Worm (Caenorhabditis elegans) whole organism, L3 larva: Measurements from ENCODE around the gene nhr-168.
A peak's percentile ranks its signal among the peaks of the same experiment; 100 is the strongest.

Source experiments
- ZK546.5 ChIP-seq: sonication (generic microtip); optimal IDR thresholded peaks from 2 replicates; lab custom pipeline; 2017; ENCODE audit warnings: missing biosample characterization, missing genetic modification characterization
- ceh-16 ChIP-seq: sonication (generic microtip); optimal IDR thresholded peaks from 2 replicates; lab custom pipeline; 2017; ENCODE audit warnings: missing biosample characterization, missing genetic modification characterization
- ceh-9 ChIP-seq: sonication (generic microtip); optimal IDR thresholded peaks from 2 replicates; lab custom pipeline; 2018; ENCODE audit warnings: missing biosample characterization, missing genetic modification characterization
- daf-12 ChIP-seq: fragments of 150-350 bp; optimal IDR thresholded peaks from 2 replicates; lab custom pipeline; 2014; ENCODE audit warnings: missing biosample characterization, missing genetic modification reagents, missing genetic modification characterization
- elt-1 ChIP-seq: fragments of 150-350 bp; optimal IDR thresholded peaks from 2 replicates; lab custom pipeline; 2014; ENCODE audit warnings: missing biosample characterization, missing genetic modification characterization
- elt-2 ChIP-seq: sonication (generic microtip); optimal IDR thresholded peaks from 2 replicates; lab custom pipeline; 2016; ENCODE audit warnings: missing genetic modification reagents, mild to moderate bottlenecking, missing genetic modification characterization, missing compliant biosample characterization
- elt-3 ChIP-seq, 3 experiments: fragments of 150-350 bp in 1 of 3; sonication (generic microtip) in 2 of 3; optimal IDR thresholded peaks; 2 replicates in 2 of 3; 4 replicates in 1 of 3; lab custom pipeline; 2014 to 2017; ENCODE audit warnings: missing biosample characterization in 3 of 3, missing genetic modification characterization in 3 of 3
- eor-1 ChIP-seq, 2 experiments: fragments of 150-350 bp; optimal IDR thresholded peaks; 2 replicates each; lab custom pipeline; 2014 to 2018; ENCODE audit warnings: missing biosample characterization in 2 of 2, missing genetic modification characterization in 2 of 2
- fkh-2 ChIP-seq: fragments of 150-350 bp; optimal IDR thresholded peaks from 2 replicates; lab custom pipeline; 2014; ENCODE audit warnings: missing biosample characterization, missing genetic modification reagents, missing genetic modification characterization
- hmg-11 ChIP-seq: sonication (generic microtip); optimal IDR thresholded peaks from 2 replicates; lab custom pipeline; 2016; ENCODE audit warnings: missing genetic modification characterization, missing compliant biosample characterization
- lin-15B ChIP-seq: fragments of 150-350 bp; optimal IDR thresholded peaks from 2 replicates; lab custom pipeline; 2014; ENCODE audit warnings: missing biosample characterization, missing genetic modification characterization
- lin-39 ChIP-seq: fragments of 150-350 bp; optimal IDR thresholded peaks from 2 replicates; lab custom pipeline; 2018; ENCODE audit warnings: missing biosample characterization, missing genetic modification reagents, missing genetic modification characterization
- nhr-11 ChIP-seq: fragments of 150-350 bp; optimal IDR thresholded peaks from 2 replicates; lab custom pipeline; 2014; ENCODE audit warnings: missing biosample characterization, missing genetic modification characterization
- nhr-23 ChIP-seq: fragments of 150-350 bp; optimal IDR thresholded peaks from 2 replicates; lab custom pipeline; 2014; ENCODE audit warnings: missing biosample characterization, missing genetic modification reagents, missing genetic modification characterization
- nhr-237 ChIP-seq: fragments of 150-350 bp; optimal IDR thresholded peaks from 2 replicates; lab custom pipeline; 2014; ENCODE audit warnings: missing biosample characterization, missing genetic modification characterization
- nhr-25 ChIP-seq: sonication (generic microtip); optimal IDR thresholded peaks from 2 replicates; lab custom pipeline; 2017; ENCODE audit warnings: missing biosample characterization, missing genetic modification characterization
- nhr-43 ChIP-seq: sonication (generic microtip); optimal IDR thresholded peaks from 2 replicates; lab custom pipeline; 2016; ENCODE audit warnings: mild to moderate bottlenecking, missing genetic modification characterization, missing compliant biosample characterization; ENCODE audit not compliant: poor library complexity, severe bottlenecking
- nhr-76 ChIP-seq: fragments of 150-350 bp; sonication (generic microtip); optimal IDR thresholded peaks from 5 replicates; lab custom pipeline; 2014; ENCODE audit warnings: missing biosample characterization, missing genetic modification characterization
- nhr-77 ChIP-seq: fragments of 150-350 bp; optimal IDR thresholded peaks from 2 replicates; lab custom pipeline; 2014; ENCODE audit warnings: missing biosample characterization, missing genetic modification characterization
- pqm-1 ChIP-seq: fragments of 150-350 bp; optimal IDR thresholded peaks from 2 replicates; lab custom pipeline; 2017; ENCODE audit warnings: missing biosample characterization, missing genetic modification characterization, inconsistent platforms
- sea-2 ChIP-seq: fragments of 150-350 bp; sonication (generic microtip); optimal IDR thresholded peaks from 4 replicates; lab custom pipeline; 2014; ENCODE audit warnings: missing biosample characterization, missing genetic modification reagents, missing genetic modification characterization
- skn-1 ChIP-seq: fragments of 150-350 bp; optimal IDR thresholded peaks from 2 replicates; lab custom pipeline; 2014; ENCODE audit warnings: missing biosample characterization, missing genetic modification characterization
- snpc-4 ChIP-seq: fragments of 150-350 bp; optimal IDR thresholded peaks from 2 replicates; lab custom pipeline; 2014; ENCODE audit warnings: missing biosample characterization, missing genetic modification characterization
- unc-39 ChIP-seq: sonication (generic microtip); optimal IDR thresholded peaks from 4 replicates; lab custom pipeline; 2017; ENCODE audit warnings: missing biosample characterization, missing genetic modification characterization
- unc-62 ChIP-seq: fragments of 150-350 bp; sonication (generic microtip); optimal IDR thresholded peaks from 4 replicates; lab custom pipeline; 2014; ENCODE audit warnings: missing biosample characterization, missing genetic modification reagents, missing genetic modification characterization
- ztf-11 ChIP-seq: fragments of 150-350 bp; optimal IDR thresholded peaks from 2 replicates; lab custom pipeline; 2014; ENCODE audit warnings: missing biosample characterization, missing genetic modification characterization
- ztf-4 ChIP-seq: fragments of 150-350 bp; optimal IDR thresholded peaks from 2 replicates; lab custom pipeline; 2014; ENCODE audit warnings: missing biosample characterization, missing genetic modification characterization

Gene nhr-168

ce11 chrV:13363415-13363814, 29.7 kb upstream of the nhr-168 start, which contains the start of gene srg-46:
Gene srg-46 (plus strand): TSS chrV:13363715.
- TF ChIP-seq elt-1 (tag; lab: Kevin White, UChicago) = no peak
- TF ChIP-seq unc-39 (tag; lab: Kevin White, UChicago) = no peak
- no peak for TF ChIP-seq snpc-4 (tag; lab: Kevin White, UChicago)
- TF ChIP-seq elt-3 (tag; optimal IDR thresholded peaks at IDR 0.05; lab: Kevin White, UChicago) = no peak
- no peak for TF ChIP-seq unc-62
- no peak for TF ChIP-seq hmg-11 (tag; lab: Kevin White, UChicago)
- no peak for TF ChIP-seq elt-2 (tag; lab: Kevin White, UChicago)
- no peak for TF ChIP-seq ceh-9 (tag; lab: Kevin White, UChicago)
- no peak for TF ChIP-seq eor-1 (tag; optimal IDR thresholded peaks at IDR 0.05; lab: Kevin White, UChicago)
- TF ChIP-seq sea-2 (GFP tag; lab: Kevin White, UChicago) = no peak
- no peak for TF ChIP-seq nhr-77
- no peak for TF ChIP-seq nhr-23 (tag; lab: Kevin White, UChicago)
- TF ChIP-seq nhr-237 (tag; lab: Kevin White, UChicago) = no peak
- TF ChIP-seq, all 47 proteins: peak for 0

ce11 chrV:13360254-13360653, 26.6 kb upstream of the nhr-168 start, which contains the start of gene F32H5.4:
Gene F32H5.4 (plus strand): TSS chrV:13360554.
- TF ChIP-seq lin-39 (tag; lab: Kevin White, UChicago) (no peak), ztf-4 (tag; lab: Kevin White, UChicago) (no peak)

ce11 chrV:13358823-13359592, 25.3 kb upstream of the nhr-168 start, which contains the start of gene F32H5.3:
Gene F32H5.3 (plus strand): TSS chrV:13359335.
- TF ChIP-seq elt-1 (tag; lab: Kevin White, UChicago) (peak; percentile 81), nhr-23 (tag; lab: Kevin White, UChicago) (peak; percentile 35), lin-15B (tag; lab: Kevin White, UChicago) (no peak), nhr-25 (tag; lab: Kevin White, UChicago) (peak; percentile 24), nhr-43 (tag; lab: Kevin White, UChicago) (peak; percentile 8), ceh-9 (tag; lab: Kevin White, UChicago) (no peak)

ce11 chrV:13357652-13358281, 24.1 kb upstream of the nhr-168 start, which contains the start of gene F32H5.1:
Gene F32H5.1 (minus strand): TSS chrV:13358037.
- peak; percentile 73 for TF ChIP-seq pqm-1 (tag; lab: Kevin White, UChicago)
- TF ChIP-seq unc-62 = no peak
- TF ChIP-seq elt-2 (tag; lab: Kevin White, UChicago) = peak; percentile 93

- no peak for TF ChIP-seq skn-1 (tag; lab: Kevin White, UChicago)
- no peak for TF ChIP-seq unc-39 (tag; lab: Kevin White, UChicago)
- no peak for TF ChIP-seq snpc-4 (tag; lab: Kevin White, UChicago)
- no peak for TF ChIP-seq nhr-11 (tag; lab: Kevin White, UChicago)
- no peak for TF ChIP-seq fkh-2 (tag; lab: Kevin White, UChicago)
- TF ChIP-seq daf-12 (tag; lab: Kevin White, UChicago) = no peak
- no peak for TF ChIP-seq nhr-25 (tag; lab: Kevin White, UChicago)
- TF ChIP-seq ceh-16 (tag; lab: Kevin White, UChicago) = no peak
- no peak for TF ChIP-seq pqm-1 (tag; lab: Kevin White, UChicago)
- TF ChIP-seq, all 47 proteins: peak for 0
These were observed 22.5 kb upstream of the nhr-168 start for ce11 chrV:13356210-13356609.

- TF ChIP-seq nhr-76 (tag; lab: Kevin White, UChicago) (no peak), daf-12 (tag; lab: Kevin White, UChicago) (no peak), elt-1 (tag; lab: Kevin White, UChicago) (peak; percentile 24), ztf-11 (tag; lab: Kevin White, UChicago) (no peak), elt-3 (tag; optimal IDR thresholded peaks at IDR 0.05; lab: Kevin White, UChicago) (no peak), nhr-23 (tag; lab: Kevin White, UChicago) (no peak), elt-2 (tag; lab: Kevin White, UChicago) (no peak), ZK546.5 (tag; lab: Kevin White, UChicago) (no peak)
These were observed 18.7 kb upstream of the nhr-168 start for ce11 chrV:13352415-13352814.
